Fruit fly (Drosophila melanogaster) whole organism, prepupa: ENCODE data around the gene CG17650.
A peak's percentile ranks its signal among the peaks of the same experiment; 100 is the strongest.

ENCODE experiments used
- Blimp-1 ChIP-seq: fragments of 200-800 bp; sonication (Bioruptor generic); optimal IDR thresholded peaks from 3 replicates; lab custom pipeline; 2017; ENCODE audit warnings: missing biosample characterization, missing genetic modification characterization, mild to moderate bottlenecking, moderate library complexity, missing genetic modification reagents
- CG10631 ChIP-seq: fragments of 200-800 bp; sonication (Bioruptor generic); optimal IDR thresholded peaks from 2 replicates; lab custom pipeline; 2016; ENCODE audit warnings: missing biosample characterization, missing genetic modification characterization
- CG10669 ChIP-seq: fragments of 200-800 bp; sonication (Bioruptor generic); optimal IDR thresholded peaks from 3 replicates; lab custom pipeline; 2018; ENCODE audit warnings: missing biosample characterization, mild to moderate bottlenecking, missing genetic modification characterization, moderate library complexity
- CG11762 ChIP-seq: fragments of 200-800 bp; sonication (Bioruptor generic); optimal IDR thresholded peaks from 3 replicates; lab custom pipeline; 2016; ENCODE audit warnings: missing biosample characterization, missing genetic modification characterization; ENCODE audit not compliant: insufficient read depth
- CG11902 ChIP-seq: fragments of 200-800 bp; sonication (Bioruptor generic); optimal IDR thresholded peaks from 3 replicates; lab custom pipeline; 2016; ENCODE audit warnings: missing biosample characterization, missing genetic modification characterization
- CG15336 ChIP-seq: fragments of 200-800 bp; sonication (Bioruptor generic); IDR thresholded peaks from 2 replicates; pipeline ENCODE4 v1.3.6; 2022; ENCODE audit warnings: missing biosample characterization, missing genetic modification characterization
- CG16779 ChIP-seq: fragments of 200-800 bp; sonication (Bioruptor generic); optimal IDR thresholded peaks from 3 replicates; lab custom pipeline; 2017; ENCODE audit warnings: missing biosample characterization, mild to moderate bottlenecking, missing genetic modification characterization
- CG3032 ChIP-seq: fragments of 200-800 bp; optimal IDR thresholded peaks from 2 replicates; lab custom pipeline; 2019; ENCODE audit warnings: missing biosample characterization, mild to moderate bottlenecking, missing genetic modification characterization, moderate library complexity
- CG31627 ChIP-seq: fragments of 200-800 bp; sonication (Bioruptor generic); optimal IDR thresholded peaks from 3 replicates; lab custom pipeline; 2016; ENCODE audit warnings: missing biosample characterization, missing genetic modification characterization
- CG32006 ChIP-seq: fragments of 200-800 bp; sonication (Bioruptor generic); optimal IDR thresholded peaks from 3 replicates; lab custom pipeline; 2017; ENCODE audit warnings: missing biosample characterization, mild to moderate bottlenecking, missing genetic modification characterization
- CG34406 ChIP-seq: fragments of 200-800 bp; sonication (Bioruptor generic); optimal IDR thresholded peaks from 3 replicates; lab custom pipeline; 2016; ENCODE audit warnings: missing biosample characterization, missing genetic modification characterization
- CG3919 ChIP-seq: fragments of 200-800 bp; sonication (Bioruptor generic); optimal IDR thresholded peaks from 3 replicates; lab custom pipeline; 2016; ENCODE audit warnings: missing biosample characterization, missing genetic modification characterization
- CG4318 ChIP-seq: fragments of 200-800 bp; sonication (Bioruptor generic); optimal IDR thresholded peaks from 3 replicates; lab custom pipeline; 2017; ENCODE audit warnings: missing biosample characterization, mild to moderate bottlenecking, missing genetic modification characterization
- CG6163 ChIP-seq: fragments of 200-800 bp; sonication (Bioruptor generic); IDR thresholded peaks from 3 replicates; pipeline ENCODE4 v1.3.6; 2022; ENCODE audit warnings: missing biosample characterization, missing genetic modification characterization
- CG6276 ChIP-seq: fragments of 200-800 bp; sonication (Bioruptor generic); optimal IDR thresholded peaks from 2 replicates; lab custom pipeline; 2017; ENCODE audit warnings: missing biosample characterization, mild to moderate bottlenecking, missing genetic modification characterization
- CG6808 ChIP-seq: fragments of 200-800 bp; sonication (Bioruptor generic); optimal IDR thresholded peaks from 3 replicates; lab custom pipeline; 2017; ENCODE audit warnings: missing biosample characterization, missing genetic modification characterization, mild to moderate bottlenecking, moderate library complexity, missing genetic modification reagents
- CG6854 ChIP-seq: fragments of 200-800 bp; sonication (Bioruptor generic); optimal IDR thresholded peaks from 2 replicates; lab custom pipeline; 2017; ENCODE audit warnings: missing biosample characterization, mild to moderate bottlenecking, missing genetic modification characterization
- CG8119 ChIP-seq: fragments of 200-800 bp; sonication (Bioruptor generic); IDR thresholded peaks from 3 replicates; pipeline ENCODE4 v1.3.6; 2022; ENCODE audit warnings: missing biosample characterization, missing genetic modification characterization
- CG8319 ChIP-seq: fragments of 200-800 bp; sonication (Bioruptor generic); optimal IDR thresholded peaks from 3 replicates; lab custom pipeline; 2016; ENCODE audit warnings: missing biosample characterization, missing genetic modification characterization
- Eip75B ChIP-seq: fragments of 200-800 bp; sonication (Bioruptor generic); optimal IDR thresholded peaks from 3 replicates; lab custom pipeline; 2016; ENCODE audit warnings: missing biosample characterization, missing genetic modification characterization
- Eip78C ChIP-seq: fragments of 200-800 bp; sonication (Bioruptor generic); peaks from one replicate; lab custom pipeline; 2016; ENCODE audit warnings: missing biosample characterization, missing genetic modification characterization
- Eip93F ChIP-seq: fragments of 200-800 bp; sonication (Bioruptor generic); optimal IDR thresholded peaks from 2 replicates; lab custom pipeline; 2016; ENCODE audit warnings: missing biosample characterization, mild to moderate bottlenecking, missing genetic modification characterization
- Ets96B ChIP-seq: fragments of 200-800 bp; optimal IDR thresholded peaks from 2 replicates; lab custom pipeline; 2019; ENCODE audit warnings: missing biosample characterization, mild to moderate bottlenecking, missing genetic modification characterization, moderate library complexity
- Gug ChIP-seq: fragments of 200-800 bp; sonication (Bioruptor generic); IDR thresholded peaks from 2 replicates; pipeline ENCODE4 v1.3.6; 2022; ENCODE audit warnings: missing biosample characterization, missing genetic modification characterization
- Hr38 ChIP-seq: sonication (Bioruptor generic); optimal IDR thresholded peaks from 2 replicates; lab custom pipeline; 2016; ENCODE audit warnings: missing biosample characterization, missing genetic modification characterization
- Hr39 ChIP-seq: fragments of 200-800 bp; sonication (Bioruptor generic); optimal IDR thresholded peaks from 2 replicates; lab custom pipeline; 2016; ENCODE audit warnings: missing biosample characterization, missing genetic modification characterization
- Hr4 ChIP-seq: fragments of 200-800 bp; sonication (Bioruptor generic); optimal IDR thresholded peaks from 3 replicates; lab custom pipeline; 2016; ENCODE audit warnings: missing biosample characterization, missing genetic modification characterization
- Lpt ChIP-seq: fragments of 200-800 bp; sonication (Bioruptor generic); optimal IDR thresholded peaks from 3 replicates; lab custom pipeline; 2016; ENCODE audit warnings: missing biosample characterization, missing genetic modification characterization
- Met ChIP-seq: fragments of 200-800 bp; sonication (Bioruptor generic); optimal IDR thresholded peaks from 3 replicates; lab custom pipeline; 2016; ENCODE audit warnings: missing biosample characterization, missing genetic modification characterization
- OdsH ChIP-seq: fragments of 200-800 bp; sonication (Bioruptor generic); optimal IDR thresholded peaks from 3 replicates; lab custom pipeline; 2016; ENCODE audit warnings: missing biosample characterization, missing genetic modification characterization
- Smox ChIP-seq: fragments of 200-800 bp; sonication (Bioruptor generic); optimal IDR thresholded peaks from 3 replicates; lab custom pipeline; 2016; ENCODE audit warnings: missing biosample characterization, missing genetic modification characterization
- Sox102F ChIP-seq: fragments of 200-800 bp; sonication (Bioruptor generic); optimal IDR thresholded peaks from 2 replicates; lab custom pipeline; 2016; ENCODE audit warnings: missing biosample characterization, mild to moderate bottlenecking, missing genetic modification characterization
- Sox14 ChIP-seq: fragments of 200-800 bp; sonication (Bioruptor generic); optimal IDR thresholded peaks from 3 replicates; lab custom pipeline; 2016; ENCODE audit warnings: missing biosample characterization, missing genetic modification characterization
- Sox15 ChIP-seq: fragments of 200-800 bp; sonication (Bioruptor generic); optimal IDR thresholded peaks from 3 replicates; lab custom pipeline; 2016; ENCODE audit warnings: missing biosample characterization, missing genetic modification characterization
- acj6 ChIP-seq: fragments of 200-800 bp; sonication (Bioruptor generic); optimal IDR thresholded peaks from 3 replicates; lab custom pipeline; 2016; ENCODE audit warnings: missing biosample characterization, missing genetic modification characterization
- cyc ChIP-seq: fragments of 200-800 bp; sonication (Bioruptor generic); optimal IDR thresholded peaks from 3 replicates; lab custom pipeline; 2016; ENCODE audit warnings: missing biosample characterization, missing genetic modification characterization
- dac ChIP-seq: fragments of 200-800 bp; sonication (Bioruptor generic); optimal IDR thresholded peaks from 2 replicates; lab custom pipeline; 2017; ENCODE audit warnings: missing biosample characterization, mild to moderate bottlenecking, missing genetic modification characterization
- dsx ChIP-seq: fragments of 200-800 bp; optimal IDR thresholded peaks from 3 replicates; lab custom pipeline; 2019; ENCODE audit warnings: missing biosample characterization, mild to moderate bottlenecking, missing genetic modification characterization, moderate library complexity; ENCODE audit not compliant: poor library complexity, severe bottlenecking
- eg ChIP-seq: fragments of 200-800 bp; sonication (Bioruptor generic); IDR thresholded peaks from 3 replicates; pipeline ENCODE4 v1.3.6; 2022; ENCODE audit warnings: missing biosample characterization, missing genetic modification characterization
- esn ChIP-seq: fragments of 200-800 bp; sonication (Bioruptor generic); optimal IDR thresholded peaks from 2 replicates; lab custom pipeline; 2016; ENCODE audit warnings: missing biosample characterization, mild to moderate bottlenecking, missing genetic modification characterization, moderate library complexity
- fd59A ChIP-seq: fragments of 200-800 bp; sonication (Bioruptor generic); optimal IDR thresholded peaks from 2 replicates; lab custom pipeline; 2017; ENCODE audit warnings: missing biosample characterization, mild to moderate bottlenecking, missing genetic modification characterization, missing genetic modification reagents
- fd85E ChIP-seq: fragments of 200-800 bp; sonication (Bioruptor generic); optimal IDR thresholded peaks from 3 replicates; lab custom pipeline; 2016; ENCODE audit warnings: missing biosample characterization, missing genetic modification characterization
- lz ChIP-seq: fragments of 200-800 bp; sonication (Bioruptor generic); optimal IDR thresholded peaks from 3 replicates; lab custom pipeline; 2016; ENCODE audit warnings: missing biosample characterization, missing genetic modification characterization
- net ChIP-seq: fragments of 200-800 bp; sonication (Bioruptor generic); optimal IDR thresholded peaks from 3 replicates; lab custom pipeline; 2016; ENCODE audit warnings: missing biosample characterization, missing genetic modification characterization
- pdm3 ChIP-seq: fragments of 200-800 bp; sonication (Bioruptor generic); optimal IDR thresholded peaks from 3 replicates; lab custom pipeline; 2016; ENCODE audit warnings: missing biosample characterization, missing genetic modification characterization
- salr ChIP-seq, 2 experiments: fragments of 200-800 bp; sonication (Bioruptor generic); optimal IDR thresholded peaks; 3 replicates each; lab custom pipeline; 2016 to 2018; ENCODE audit warnings: missing biosample characterization in 2 of 2, missing genetic modification characterization in 2 of 2, mild to moderate bottlenecking in 1 of 2
- spab ChIP-seq: fragments of 200-800 bp; sonication (Bioruptor generic); optimal IDR thresholded peaks from 2 replicates; lab custom pipeline; 2017; ENCODE audit warnings: missing biosample characterization, mild to moderate bottlenecking, missing genetic modification characterization, missing genetic modification reagents
- ss ChIP-seq, 2 experiments: fragments of 200-800 bp; sonication (Bioruptor generic); optimal IDR thresholded peaks; 2 replicates in 1 of 2; 3 replicates in 1 of 2; lab custom pipeline; 2017 to 2018; ENCODE audit warnings: mild to moderate bottlenecking in 2 of 2, missing biosample characterization in 2 of 2, missing genetic modification characterization in 2 of 2, moderate library complexity in 1 of 2
- svp ChIP-seq: fragments of 200-800 bp; sonication (Bioruptor generic); peaks from one replicate; lab custom pipeline; 2016; ENCODE audit warnings: missing biosample characterization, missing genetic modification characterization
- topi ChIP-seq: fragments of 200-800 bp; sonication (Bioruptor generic); optimal IDR thresholded peaks from 3 replicates; lab custom pipeline; 2016; ENCODE audit warnings: missing biosample characterization, missing genetic modification characterization
- vri ChIP-seq: fragments of 200-800 bp; sonication (Bioruptor generic); optimal IDR thresholded peaks from 3 replicates; lab custom pipeline; 2016; ENCODE audit warnings: missing biosample characterization, mild to moderate bottlenecking, missing genetic modification characterization

CG17650 gene

dm6 chr2L:1723135-1723936, 35.6 kb downstream of the CG17650 start:
- TF ChIP-seq vri (GFP tag; lab: Kevin White, UChicago) (peak; percentile 20), dac (GFP tag; lab: Kevin White, UChicago) (no peak), Gug (GFP tag; lab: Robert Waterston, UW) (no peak), acj6 (no peak), Ets96B (peak; percentile 4), Blimp-1 (GFP tag; lab: Kevin White, UChicago) (no peak), Eip78C (GFP tag; lab: Kevin White, UChicago) (peak; percentile 77), Hr38 (no peak), OdsH (GFP tag; lab: Kevin White, UChicago) (no peak), cyc (GFP tag; lab: Kevin White, UChicago) (no peak), Lpt (GFP tag; lab: Kevin White, UChicago) (no peak), Sox102F (no peak), svp (GFP tag; lab: Kevin White, UChicago) (peak; percentile 71), CG6854 (no peak), Smox (GFP tag; lab: Kevin White, UChicago) (no peak), topi (GFP tag; lab: Kevin White, UChicago) (no peak), CG10669 (GFP tag; lab: Kevin White, UChicago) (peak; percentile 19), Met (GFP tag; lab: Kevin White, UChicago) (no peak), fd85E (GFP tag; lab: Kevin White, UChicago) (no peak), CG10631 (GFP tag; lab: Kevin White, UChicago) (no peak), CG11902 (GFP tag; lab: Kevin White, UChicago) (no peak), CG31627 (GFP tag; lab: Kevin White, UChicago) (no peak), CG6276 (GFP tag; lab: Kevin White, UChicago) (no peak), eg (GFP tag; lab: Robert Waterston, UW) (0 out of 3 replicates have a peak, but pooled peaks have one; percentile 27), CG11762 (GFP tag; lab: Kevin White, UChicago) (no peak), spab (GFP tag; lab: Kevin White, UChicago) (no peak), CG15336 (peak; percentile 21; the same call in 1 of the 2 replicates), CG16779 (tag; lab: Kevin White, UChicago) (no peak), CG4318 (no peak), CG3919 (peak; percentile 46), salr (GFP tag; optimal IDR thresholded peaks at IDR 0.05; lab: Kevin White, UChicago) (no peak), fd59A (GFP tag; lab: Kevin White, UChicago) (no peak), dsx (peak; percentile 33), CG8119 (GFP tag; lab: Robert Waterston, UW) (no peak), pdm3 (GFP tag; lab: Kevin White, UChicago) (peak; percentile 3), Hr4 (GFP tag; lab: Kevin White, UChicago) (peak; percentile 0), lz (no peak), CG3032 (tag; lab: Kevin White, UChicago) (peak; percentile 4), net (GFP tag; lab: Kevin White, UChicago) (no peak), CG8319 (no peak), Sox15 (GFP tag; lab: Kevin White, UChicago) (no peak), Eip93F (GFP tag; lab: Kevin White, UChicago) (no peak), Hr39 (GFP tag; lab: Kevin White, UChicago) (peak; percentile 2), CG6808 (GFP tag; lab: Kevin White, UChicago) (peak; percentile 12), Eip75B (no peak), Sox14 (peak; percentile 38), ss (GFP tag; optimal IDR thresholded peaks at IDR 0.05; lab: Kevin White, UChicago) (peak in 1 of 2 experiments; percentile 22), CG32006 (peak; percentile 2), CG34406 (GFP tag; lab: Kevin White, UChicago) (no peak), esn (GFP tag; lab: Kevin White, UChicago) (peak; percentile 37), CG6163 (GFP tag; lab: Robert Waterston, UW) (peak; percentile 50; the same call in 2 of the 3 replicates)
